Worm (Caenorhabditis elegans) whole organism, young adult: ENCODE results near the gene M05D6.9.

ENCODE experiments used
- F49E8.2 ChIP-seq: sonication (generic microtip); optimal IDR thresholded peaks from 3 replicates; lab custom pipeline; 2017; ENCODE audit warnings: missing genetic modification characterization, mild to moderate bottlenecking, missing compliant biosample characterization, antibody characterized with exemption, moderate library complexity; ENCODE audit not compliant: insufficient read depth
- T26A5.8 ChIP-seq: sonication (generic microtip); optimal IDR thresholded peaks from 2 replicates; lab custom pipeline; 2016; ENCODE audit warnings: missing genetic modification characterization, missing compliant biosample characterization
- ama-1 ChIP-seq, 3 experiments: fragments of 150-350 bp in 1 of 3; sonication (generic microtip) in 2 of 3; optimal IDR thresholded peaks; 2 replicates each; lab custom pipeline; 2014 to 2018; ENCODE audit warnings: missing biosample characterization in 2 of 3, missing genetic modification characterization in 2 of 3, missing genetic modification reagents in 2 of 3
- attf-5 ChIP-seq: fragments of 200-800 bp; sonication (Bioruptor generic); optimal IDR thresholded peaks from 2 replicates; lab custom pipeline; 2018; ENCODE audit warnings: mild to moderate bottlenecking, missing genetic modification characterization, missing compliant biosample characterization
- dox-1 ChIP-seq: fragments of 200-800 bp; sonication (Bioruptor generic); IDR thresholded peaks from 2 replicates; pipeline ENCODE4 v1.3.6; 2022; ENCODE audit warnings: missing genetic modification reagents, missing genetic modification characterization, missing compliant biosample characterization
- egrh-3 ChIP-seq: fragments of 200-800 bp; sonication (Bioruptor generic); IDR thresholded peaks from 2 replicates; pipeline ENCODE4 v1.3.6; 2022; ENCODE audit warnings: missing genetic modification reagents, missing genetic modification characterization, missing compliant biosample characterization
- mes-4 ChIP-seq: sonication (generic microtip); optimal IDR thresholded peaks from 2 replicates; lab custom pipeline; 2016; ENCODE audit warnings: missing genotype, missing genetic modification characterization, missing compliant biosample characterization
- nfya-1 ChIP-seq: sonication (generic microtip); optimal IDR thresholded peaks from 2 replicates; lab custom pipeline; 2017; ENCODE audit warnings: antibody characterized with exemption, missing compliant biosample characterization, missing genetic modification characterization, borderline replicate concordance; ENCODE audit not compliant: insufficient read depth
- unc-130 ChIP-seq: sonication (generic microtip); optimal IDR thresholded peaks from 2 replicates; lab custom pipeline; 2016; ENCODE audit warnings: missing genetic modification reagents, missing genetic modification characterization, missing compliant biosample characterization

DNA sequence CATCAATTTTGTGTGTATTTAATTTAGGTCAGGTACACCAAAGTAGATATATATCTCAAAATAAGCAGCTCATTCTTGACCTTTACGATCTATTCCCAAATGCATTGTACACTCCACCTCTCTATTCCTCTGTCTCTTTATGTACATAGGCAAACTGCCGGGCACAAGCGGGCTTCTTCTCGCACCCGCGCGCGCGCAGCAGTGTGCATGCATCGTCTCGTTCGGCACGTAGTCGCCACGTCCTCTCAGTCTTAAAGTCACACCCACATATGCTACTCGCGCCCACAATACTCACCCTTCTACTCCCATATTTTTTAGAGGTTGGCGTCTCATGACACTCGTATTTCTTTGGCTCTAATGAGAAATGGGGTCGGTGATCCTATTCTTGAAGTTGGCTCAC lies 42.7 kb upstream of the M05D6.9 start:
- TF ChIP-seq nfya-1 (tag; lab: Kevin White, UChicago) (no peak), egrh-3 (GFP tag; lab: Robert Waterston, UW) (no peak), dox-1 (GFP tag; lab: Robert Waterston, UW) (no peak), F49E8.2 (no peak), T26A5.8 (tag; lab: Kevin White, UChicago) (no peak), unc-130 (GFP tag; lab: Kevin White, UChicago) (no peak), mes-4 (tag; lab: Kevin White, UChicago) (no peak), ama-1 (optimal IDR thresholded peaks at IDR 0.05; lab: Kevin White, UChicago) (no peak), ama-1 (GFP tag; optimal IDR thresholded peaks at IDR 0.05; lab: Kevin White, UChicago) (no peak), attf-5 (GFP tag; lab: Kevin White, UChicago) (no peak)
